Fruit fly (Drosophila melanogaster): ENCODE data around the gene CG33965.

The CG33965 gene

dm6 chr3L:1265423-1266002, 32.8 kb downstream of the CG33965 start:
- no peak for TF ChIP-seq noc (tag; optimal IDR thresholded peaks at IDR 0.05)

DNA sequence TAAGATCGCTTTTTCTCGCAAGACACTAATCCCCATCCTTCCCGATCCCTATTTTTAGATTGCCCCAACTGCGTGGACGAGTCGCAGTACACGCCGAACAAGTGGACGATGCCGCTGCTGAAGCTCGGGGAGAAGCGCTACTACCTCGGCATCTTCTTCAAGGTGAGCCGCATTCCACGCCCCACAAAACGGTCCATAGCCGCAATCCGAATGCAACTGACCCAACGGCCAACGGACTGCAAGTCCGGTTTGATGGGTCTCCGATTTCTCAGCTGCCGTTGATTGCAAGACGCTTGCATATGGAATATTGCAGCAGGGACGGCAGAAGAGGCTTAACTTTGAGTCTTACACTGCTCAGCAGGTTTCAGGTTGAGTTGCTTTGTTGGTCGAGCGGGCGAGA, 36.3 kb downstream of the CG33965 start:
- TF ChIP-seq noc (tag; optimal IDR thresholded peaks at IDR 0.05) = no peak

dm6 chr3L:1275767-1276166, 43.1 kb downstream of the CG33965 start, which contains the start of gene CG32333:
Gene CG32333, plus strand, starts transcription at chr3L:1275956.
- no peak for TF ChIP-seq noc (tag; optimal IDR thresholded peaks at IDR 0.05)

dm6 chr3L:1277937-1278336, 45.3 kb downstream of the CG33965 start:
- no peak for TF ChIP-seq noc (tag; optimal IDR thresholded peaks at IDR 0.05)

DNA sequence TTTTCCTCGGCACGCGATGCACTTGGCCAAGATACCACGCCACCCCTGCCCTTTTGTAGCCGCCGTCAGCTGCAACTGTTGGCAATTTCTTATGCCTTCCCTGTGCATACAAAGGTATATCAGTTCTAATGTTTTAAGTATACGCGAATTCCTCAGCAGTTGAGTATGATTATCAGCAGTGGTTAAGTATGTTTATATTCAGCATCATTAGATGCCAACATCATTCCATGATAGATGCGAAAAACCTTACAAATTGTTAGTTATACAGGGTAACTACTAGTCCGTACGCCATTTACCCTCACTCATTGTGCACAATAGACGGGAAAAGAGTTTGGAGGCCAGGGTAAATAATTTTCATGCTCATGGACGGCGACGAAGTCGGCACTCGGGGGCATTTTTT, 47.0 kb downstream of the CG33965 start:
- TF ChIP-seq noc (tag; optimal IDR thresholded peaks at IDR 0.05) = no peak

dm6 chr3L:1280890-1281622, 48.4 kb downstream of the CG33965 start:
- no peak for TF ChIP-seq noc (tag; optimal IDR thresholded peaks at IDR 0.05)
